Fruit fly (Drosophila melanogaster): ENCODE measurements around the gene drl.

Gene drl

dm6 chr2L:19190195-19190594, at the start of gene drl:
TSS of gene drl (plus strand) at chr2L:19190342.
- TF ChIP-seq ovo (GFP tag; optimal IDR thresholded peaks at IDR 0.05) (no peak), cnc (optimal IDR thresholded peaks at IDR 0.05) (no peak), CG7045 (GFP tag; optimal IDR thresholded peaks at IDR 0.05) (peak; percentile 22), bab1 (GFP tag; optimal IDR thresholded peaks at IDR 0.05) (peak; percentile 8), CG7101 (tag; optimal IDR thresholded peaks at IDR 0.05) (peak; percentile 13), tj (GFP tag; optimal IDR thresholded peaks at IDR 0.05) (peak; percentile 74), CG1620 (GFP tag; optimal IDR thresholded peaks at IDR 0.05) (peak; percentile 14), Mnt (GFP tag; optimal IDR thresholded peaks at IDR 0.05) (peak; percentile 4), Clk (GFP tag; optimal IDR thresholded peaks at IDR 0.05) (no peak), kay (GFP tag; ENCODE audit: borderline replicate concordance) (no peak), Hr96 (GFP tag; optimal IDR thresholded peaks at IDR 0.05) (peak; percentile 18), CG14711 (tag; optimal IDR thresholded peaks at IDR 0.05) (peak; percentile 19), cic (GFP tag; optimal IDR thresholded peaks at IDR 0.05) (peak; percentile 27), CG5204 (GFP tag; optimal IDR thresholded peaks at IDR 0.05) (no peak), CG12768 (GFP tag; optimal IDR thresholded peaks at IDR 0.05) (peak; percentile 35), pad (GFP tag; optimal IDR thresholded peaks at IDR 0.05) (peak; percentile 3), Crg-1 (GFP tag; optimal IDR thresholded peaks at IDR 0.05) (no peak), CG11617 (GFP tag; optimal IDR thresholded peaks at IDR 0.05) (peak; percentile 36), CG33017 (tag; optimal IDR thresholded peaks at IDR 0.05) (peak; percentile 33), toe (GFP tag; optimal IDR thresholded peaks at IDR 0.05) (no peak)

dm6 chr2L:19140984-19141262, 49.2 kb upstream of the drl start:
- TF ChIP-seq Clk (GFP tag; optimal IDR thresholded peaks at IDR 0.05) (no peak), Mnt (GFP tag; optimal IDR thresholded peaks at IDR 0.05) (no peak), Hr96 (GFP tag; optimal IDR thresholded peaks at IDR 0.05) (peak; percentile 33), bab1 (GFP tag; optimal IDR thresholded peaks at IDR 0.05) (peak; percentile 54), CG7101 (tag; optimal IDR thresholded peaks at IDR 0.05) (peak; percentile 16), pad (GFP tag; optimal IDR thresholded peaks at IDR 0.05) (peak; percentile 17), CG14711 (tag; optimal IDR thresholded peaks at IDR 0.05) (peak; percentile 34)

dm6 chr2L:19141435-19142126, 48.6 kb upstream of the drl start:
- TF ChIP-seq Hr96 (GFP tag; optimal IDR thresholded peaks at IDR 0.05) (peak; percentile 64), CG14711 (tag; optimal IDR thresholded peaks at IDR 0.05) (peak; percentile 45), CG12768 (GFP tag; optimal IDR thresholded peaks at IDR 0.05) (no peak), cic (GFP tag; optimal IDR thresholded peaks at IDR 0.05) (no peak), CG7101 (tag; optimal IDR thresholded peaks at IDR 0.05) (peak; percentile 56), tj (GFP tag; optimal IDR thresholded peaks at IDR 0.05) (peak; percentile 95), CG7045 (GFP tag; optimal IDR thresholded peaks at IDR 0.05) (peak; percentile 36), Mnt (GFP tag; optimal IDR thresholded peaks at IDR 0.05) (no peak), CG1620 (GFP tag; optimal IDR thresholded peaks at IDR 0.05) (no peak), Crg-1 (GFP tag; optimal IDR thresholded peaks at IDR 0.05) (no peak), pad (GFP tag; optimal IDR thresholded peaks at IDR 0.05) (peak; percentile 41), ovo (GFP tag; optimal IDR thresholded peaks at IDR 0.05) (no peak), Clk (GFP tag; optimal IDR thresholded peaks at IDR 0.05) (no peak), cnc (optimal IDR thresholded peaks at IDR 0.05) (no peak), toe (GFP tag; optimal IDR thresholded peaks at IDR 0.05) (no peak), kay (GFP tag; ENCODE audit: borderline replicate concordance) (peak; percentile 65), CG5204 (GFP tag; optimal IDR thresholded peaks at IDR 0.05) (no peak), CG11617 (GFP tag; optimal IDR thresholded peaks at IDR 0.05) (peak; percentile 59), CG33017 (tag; optimal IDR thresholded peaks at IDR 0.05) (no peak), bab1 (GFP tag; optimal IDR thresholded peaks at IDR 0.05) (peak; percentile 84)

dm6 chr2L:19142176-19142870, 47.8 kb upstream of the drl start:
- TF ChIP-seq CG11617 (GFP tag; optimal IDR thresholded peaks at IDR 0.05), result no peak
- no peak for TF ChIP-seq CG5204 (GFP tag; optimal IDR thresholded peaks at IDR 0.05)
- no peak for TF ChIP-seq ovo (GFP tag; optimal IDR thresholded peaks at IDR 0.05)
- TF ChIP-seq CG7045 (GFP tag; optimal IDR thresholded peaks at IDR 0.05), result no peak
- no peak for TF ChIP-seq CG7101 (tag; optimal IDR thresholded peaks at IDR 0.05)
- no peak for TF ChIP-seq Hr96 (GFP tag; optimal IDR thresholded peaks at IDR 0.05)
- TF ChIP-seq bab1 (GFP tag; optimal IDR thresholded peaks at IDR 0.05), result no peak
- no peak for TF ChIP-seq tj (GFP tag; optimal IDR thresholded peaks at IDR 0.05)
- TF ChIP-seq CG14711 (tag; optimal IDR thresholded peaks at IDR 0.05), result no peak
- no peak for TF ChIP-seq Mnt (GFP tag; optimal IDR thresholded peaks at IDR 0.05)
- TF ChIP-seq pad (GFP tag; optimal IDR thresholded peaks at IDR 0.05), result no peak
- TF ChIP-seq kay (GFP tag; ENCODE audit: borderline replicate concordance), result no peak
- TF ChIP-seq CG12768 (GFP tag; optimal IDR thresholded peaks at IDR 0.05), result no peak
- TF ChIP-seq cnc (optimal IDR thresholded peaks at IDR 0.05), result no peak
- TF ChIP-seq CG1620 (GFP tag; optimal IDR thresholded peaks at IDR 0.05), result no peak
- no peak for TF ChIP-seq CG33017 (tag; optimal IDR thresholded peaks at IDR 0.05)
- no peak for TF ChIP-seq cic (GFP tag; optimal IDR thresholded peaks at IDR 0.05)
- TF ChIP-seq toe (GFP tag; optimal IDR thresholded peaks at IDR 0.05), result no peak
- TF ChIP-seq Crg-1 (GFP tag; optimal IDR thresholded peaks at IDR 0.05), result no peak

- no peak for TF ChIP-seq CG11617 (GFP tag; optimal IDR thresholded peaks at IDR 0.05)
- TF ChIP-seq CG14711 (tag; optimal IDR thresholded peaks at IDR 0.05), result no peak
- TF ChIP-seq CG7101 (tag; optimal IDR thresholded peaks at IDR 0.05), result no peak
- no peak for TF ChIP-seq bab1 (GFP tag; optimal IDR thresholded peaks at IDR 0.05)
- no peak for TF ChIP-seq cnc (optimal IDR thresholded peaks at IDR 0.05)
- no peak for TF ChIP-seq CG12768 (GFP tag; optimal IDR thresholded peaks at IDR 0.05)
- no peak for TF ChIP-seq toe (GFP tag; optimal IDR thresholded peaks at IDR 0.05)
- TF ChIP-seq Crg-1 (GFP tag; optimal IDR thresholded peaks at IDR 0.05), result no peak
- no peak for TF ChIP-seq Mnt (GFP tag; optimal IDR thresholded peaks at IDR 0.05)
- no peak for TF ChIP-seq cic (GFP tag; optimal IDR thresholded peaks at IDR 0.05)
- no peak for TF ChIP-seq tj (GFP tag; optimal IDR thresholded peaks at IDR 0.05)
These were observed 46.0 kb upstream of the drl start for dm6 chr2L:19144115-19144514.
